Worm (Caenorhabditis elegans) whole organism, L3 larva: ENCODE results near the gene cpna-5.
A peak's percentile ranks its signal among the peaks of the same experiment; 100 is the strongest.

ENCODE experiments used
- ZK546.5 ChIP-seq: sonication (generic microtip); optimal IDR thresholded peaks from 2 replicates; lab custom pipeline; 2017; ENCODE audit warnings: missing biosample characterization, missing genetic modification characterization
- ceh-28 ChIP-seq: fragments of 150-350 bp; optimal IDR thresholded peaks from 2 replicates; lab custom pipeline; 2014; ENCODE audit warnings: missing biosample characterization, missing genetic modification reagents, missing genetic modification characterization
- ceh-82 ChIP-seq: fragments of 150-350 bp; optimal IDR thresholded peaks from 2 replicates; lab custom pipeline; 2014; ENCODE audit warnings: missing biosample characterization, missing genetic modification characterization
- ceh-9 ChIP-seq: sonication (generic microtip); optimal IDR thresholded peaks from 2 replicates; lab custom pipeline; 2018; ENCODE audit warnings: missing biosample characterization, missing genetic modification characterization
- daf-12 ChIP-seq: fragments of 150-350 bp; optimal IDR thresholded peaks from 2 replicates; lab custom pipeline; 2014; ENCODE audit warnings: missing biosample characterization, missing genetic modification reagents, missing genetic modification characterization
- egl-5 ChIP-seq: fragments of 150-350 bp; optimal IDR thresholded peaks from 2 replicates; lab custom pipeline; 2017; ENCODE audit warnings: missing biosample characterization, missing genetic modification reagents, missing genetic modification characterization, inconsistent platforms
- elt-1 ChIP-seq: fragments of 150-350 bp; optimal IDR thresholded peaks from 2 replicates; lab custom pipeline; 2014; ENCODE audit warnings: missing biosample characterization, missing genetic modification characterization
- elt-2 ChIP-seq: sonication (generic microtip); optimal IDR thresholded peaks from 2 replicates; lab custom pipeline; 2016; ENCODE audit warnings: missing genetic modification reagents, mild to moderate bottlenecking, missing genetic modification characterization, missing compliant biosample characterization
- elt-3 ChIP-seq, 3 experiments: fragments of 150-350 bp in 1 of 3; sonication (generic microtip) in 2 of 3; optimal IDR thresholded peaks; 2 replicates in 2 of 3; 4 replicates in 1 of 3; lab custom pipeline; 2014 to 2017; ENCODE audit warnings: missing biosample characterization in 3 of 3, missing genetic modification characterization in 3 of 3
- fkh-10 ChIP-seq: sonication (generic microtip); optimal IDR thresholded peaks from 2 replicates; lab custom pipeline; 2017; ENCODE audit warnings: missing biosample characterization, missing genetic modification reagents, missing genetic modification characterization
- fos-1 ChIP-seq: fragments of 150-350 bp; optimal IDR thresholded peaks from 2 replicates; lab custom pipeline; 2014; ENCODE audit warnings: missing biosample characterization, missing genetic modification characterization
- hmg-11 ChIP-seq: sonication (generic microtip); optimal IDR thresholded peaks from 2 replicates; lab custom pipeline; 2016; ENCODE audit warnings: missing genetic modification characterization, missing compliant biosample characterization
- jun-1 ChIP-seq: fragments of 150-350 bp; optimal IDR thresholded peaks from 2 replicates; lab custom pipeline; 2014; ENCODE audit warnings: missing biosample characterization, missing genetic modification reagents, missing genetic modification characterization
- lin-15B ChIP-seq: fragments of 150-350 bp; optimal IDR thresholded peaks from 2 replicates; lab custom pipeline; 2014; ENCODE audit warnings: missing biosample characterization, missing genetic modification characterization
- lin-39 ChIP-seq: fragments of 150-350 bp; optimal IDR thresholded peaks from 2 replicates; lab custom pipeline; 2018; ENCODE audit warnings: missing biosample characterization, missing genetic modification reagents, missing genetic modification characterization
- mdl-1 ChIP-seq: fragments of 150-350 bp; optimal IDR thresholded peaks from 2 replicates; lab custom pipeline; 2014; ENCODE audit warnings: missing biosample characterization, missing genetic modification characterization
- nfya-1 ChIP-seq: sonication (generic microtip); optimal IDR thresholded peaks from 2 replicates; lab custom pipeline; 2017; ENCODE audit warnings: missing genetic modification characterization, mild to moderate bottlenecking, missing compliant biosample characterization, antibody characterized with exemption, moderate library complexity; ENCODE audit not compliant: insufficient read depth
- nhr-11 ChIP-seq: fragments of 150-350 bp; optimal IDR thresholded peaks from 2 replicates; lab custom pipeline; 2014; ENCODE audit warnings: missing biosample characterization, missing genetic modification characterization
- nhr-23 ChIP-seq: fragments of 150-350 bp; optimal IDR thresholded peaks from 2 replicates; lab custom pipeline; 2014; ENCODE audit warnings: missing biosample characterization, missing genetic modification reagents, missing genetic modification characterization
- nhr-237 ChIP-seq: fragments of 150-350 bp; optimal IDR thresholded peaks from 2 replicates; lab custom pipeline; 2014; ENCODE audit warnings: missing biosample characterization, missing genetic modification characterization
- nhr-25 ChIP-seq: sonication (generic microtip); optimal IDR thresholded peaks from 2 replicates; lab custom pipeline; 2017; ENCODE audit warnings: missing biosample characterization, missing genetic modification characterization
- nhr-43 ChIP-seq: sonication (generic microtip); optimal IDR thresholded peaks from 2 replicates; lab custom pipeline; 2016; ENCODE audit warnings: mild to moderate bottlenecking, missing genetic modification characterization, missing compliant biosample characterization; ENCODE audit not compliant: poor library complexity, severe bottlenecking
- nhr-67 ChIP-seq: fragments of 150-350 bp; optimal IDR thresholded peaks from 2 replicates; lab custom pipeline; 2014; ENCODE audit warnings: missing biosample characterization, missing genetic modification characterization
- nhr-76 ChIP-seq: fragments of 150-350 bp; sonication (generic microtip); optimal IDR thresholded peaks from 5 replicates; lab custom pipeline; 2014; ENCODE audit warnings: missing biosample characterization, missing genetic modification characterization
- nhr-77 ChIP-seq: fragments of 150-350 bp; optimal IDR thresholded peaks from 2 replicates; lab custom pipeline; 2014; ENCODE audit warnings: missing biosample characterization, missing genetic modification characterization
- pha-4 ChIP-seq: fragments of 150-350 bp; optimal IDR thresholded peaks from 2 replicates; lab custom pipeline; 2014; ENCODE audit warnings: missing biosample characterization, missing genetic modification reagents, missing genetic modification characterization
- sea-2 ChIP-seq: fragments of 150-350 bp; sonication (generic microtip); optimal IDR thresholded peaks from 4 replicates; lab custom pipeline; 2014; ENCODE audit warnings: missing biosample characterization, missing genetic modification reagents, missing genetic modification characterization
- skn-1 ChIP-seq: fragments of 150-350 bp; optimal IDR thresholded peaks from 2 replicates; lab custom pipeline; 2014; ENCODE audit warnings: missing biosample characterization, missing genetic modification characterization
- snpc-4 ChIP-seq: fragments of 150-350 bp; optimal IDR thresholded peaks from 2 replicates; lab custom pipeline; 2014; ENCODE audit warnings: missing biosample characterization, missing genetic modification characterization
- tbx-2 ChIP-seq: sonication (generic microtip); optimal IDR thresholded peaks from 2 replicates; lab custom pipeline; 2016; ENCODE audit warnings: mild to moderate bottlenecking, missing genetic modification characterization, missing compliant biosample characterization
- unc-39 ChIP-seq: sonication (generic microtip); optimal IDR thresholded peaks from 4 replicates; lab custom pipeline; 2017; ENCODE audit warnings: missing biosample characterization, missing genetic modification characterization
- zag-1 ChIP-seq: fragments of 150-350 bp; optimal IDR thresholded peaks from 2 replicates; lab custom pipeline; 2014; ENCODE audit warnings: missing biosample characterization, missing genetic modification characterization
- ztf-11 ChIP-seq: fragments of 150-350 bp; optimal IDR thresholded peaks from 2 replicates; lab custom pipeline; 2014; ENCODE audit warnings: missing biosample characterization, missing genetic modification characterization
- ztf-4 ChIP-seq: fragments of 150-350 bp; optimal IDR thresholded peaks from 2 replicates; lab custom pipeline; 2014; ENCODE audit warnings: missing biosample characterization, missing genetic modification characterization

cpna-5 gene

ce11 chrII:7679499-7680012, 38.8 kb downstream of the cpna-5 start:
- TF ChIP-seq ztf-11 (no peak), ZK546.5 (tag; lab: Kevin White, UChicago) (no peak), fkh-10 (no peak), nhr-11 (tag; lab: Kevin White, UChicago) (no peak), nhr-25 (tag; lab: Kevin White, UChicago) (peak; percentile 81), nfya-1 (tag; lab: Kevin White, UChicago) (peak; percentile 4), ceh-9 (tag; lab: Kevin White, UChicago) (no peak)

DNA sequence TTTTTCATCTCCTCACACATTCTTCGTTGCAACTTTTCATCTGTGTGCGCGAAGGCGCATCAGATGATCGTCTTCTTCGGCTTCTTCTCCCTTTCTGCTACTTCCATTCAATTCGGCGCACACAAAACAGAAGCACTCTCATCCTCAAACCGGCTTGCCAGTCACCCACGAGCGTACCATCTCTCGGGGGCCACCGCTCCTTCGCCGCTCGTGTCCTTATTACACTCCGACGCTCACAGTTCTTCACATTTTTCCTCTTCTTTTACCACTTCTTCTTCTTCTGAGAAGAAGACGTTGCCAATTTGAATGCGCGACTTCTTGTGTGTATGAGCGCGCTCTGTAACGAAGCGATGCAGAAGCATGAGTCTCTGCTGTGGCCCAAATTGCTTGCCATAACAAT, 39.9 kb downstream of the cpna-5 start:
- TF ChIP-seq nhr-76 (no peak), nhr-25 (tag; lab: Kevin White, UChicago) (peak; percentile 60)

DNA sequence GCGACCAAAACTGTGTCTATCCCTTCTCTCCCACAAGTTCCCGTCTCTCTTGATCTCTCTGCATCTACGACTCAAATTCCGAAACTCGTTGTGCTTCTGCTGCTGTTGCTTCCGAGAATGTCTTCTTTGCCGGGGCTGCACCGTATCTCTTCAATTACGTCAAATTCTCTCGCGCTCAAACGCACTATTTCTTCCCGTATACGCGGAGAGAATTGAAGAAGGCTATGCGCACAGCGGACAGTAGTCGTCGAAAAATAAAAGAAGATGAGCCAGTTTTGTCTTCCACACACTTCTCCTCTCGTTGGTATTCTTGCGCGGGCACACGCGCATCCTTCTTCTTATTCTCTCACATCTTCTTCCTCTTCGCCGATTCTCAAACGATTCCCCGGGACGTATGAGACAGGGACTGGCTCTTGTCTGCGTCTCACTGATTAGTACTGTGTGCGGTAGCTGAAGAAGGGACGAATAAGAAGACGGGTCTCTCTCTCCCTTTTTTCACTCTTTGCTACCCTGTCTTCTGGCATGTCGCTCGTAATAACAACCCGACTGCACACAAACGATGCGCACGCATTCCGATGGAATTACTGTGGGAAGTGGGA, 42.0 kb downstream of the cpna-5 start:
- TF ChIP-seq nhr-23 (tag; lab: Kevin White, UChicago) = peak; percentile 38
- peak; percentile 47 for TF ChIP-seq nhr-43 (tag; lab: Kevin White, UChicago)
- no peak for TF ChIP-seq sea-2 (GFP tag; lab: Kevin White, UChicago)
- TF ChIP-seq, all 47 proteins: peak for 2

ce11 chrII:7675752-7676151, 42.6 kb downstream of the cpna-5 start:
- TF ChIP-seq elt-1 (tag; lab: Kevin White, UChicago) (no peak), egl-5 (tag; lab: Kevin White, UChicago) (no peak), ceh-9 (tag; lab: Kevin White, UChicago) (no peak), sea-2 (GFP tag; lab: Kevin White, UChicago) (no peak), ztf-4 (tag; lab: Kevin White, UChicago) (no peak)

- no peak for TF ChIP-seq nhr-43 (tag; lab: Kevin White, UChicago)
- TF ChIP-seq ztf-4 (tag; lab: Kevin White, UChicago) = no peak
- no peak for TF ChIP-seq nhr-237 (tag; lab: Kevin White, UChicago)
- TF ChIP-seq, all 47 proteins: peak for 0
These were observed 46.7 kb downstream of the cpna-5 start, which contains the start of gene lir-1 for ce11 chrII:7671705-7672104. Gene lir-1, plus strand, starts transcription at chrII:7672005.

DNA sequence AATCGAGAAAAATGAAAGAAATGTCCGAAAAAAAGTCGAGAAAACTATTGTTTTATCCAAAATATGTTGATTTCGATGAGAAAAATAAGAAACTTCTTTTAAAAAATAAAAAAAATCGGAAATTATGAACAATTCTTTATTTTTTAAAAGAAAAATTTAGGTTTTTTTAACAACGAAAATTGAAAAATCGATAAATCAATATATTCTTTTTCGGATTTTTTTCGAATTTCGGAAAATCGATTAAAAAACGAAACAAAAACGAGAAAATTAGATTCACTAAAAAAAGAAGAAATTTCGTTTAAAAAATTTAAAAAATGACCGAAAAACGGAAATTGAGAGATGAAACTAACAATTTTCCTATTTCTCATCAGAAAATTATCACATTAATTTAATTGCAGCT, 48.4 kb downstream of the cpna-5 start:
- TF ChIP-seq ceh-28 (tag; lab: Kevin White, UChicago) (peak; percentile 66), ceh-82 (no peak)
- TF ChIP-seq, all 47 proteins: peak for 1

ce11 chrII:7669409-7669808, 49.0 kb downstream of the cpna-5 start:
- TF ChIP-seq nhr-11 (tag; lab: Kevin White, UChicago) (no peak), nhr-67 (no peak), egl-5 (tag; lab: Kevin White, UChicago) (no peak), fkh-10 (peak; percentile 9), elt-1 (tag; lab: Kevin White, UChicago) (no peak), nhr-237 (tag; lab: Kevin White, UChicago) (no peak), ZK546.5 (tag; lab: Kevin White, UChicago) (no peak), hmg-11 (peak; percentile 74), unc-39 (tag; lab: Kevin White, UChicago) (no peak), fos-1 (no peak), nhr-77 (no peak), lin-39 (tag; lab: Kevin White, UChicago) (peak; percentile 58), daf-12 (tag; lab: Kevin White, UChicago) (no peak), tbx-2 (tag; lab: Kevin White, UChicago) (no peak), nhr-25 (tag; lab: Kevin White, UChicago) (peak; percentile 20), ceh-9 (tag; lab: Kevin White, UChicago) (no peak), pha-4 (tag; lab: Kevin White, UChicago) (peak; percentile 45), nhr-43 (tag; lab: Kevin White, UChicago) (no peak), zag-1 (tag; lab: Kevin White, UChicago) (no peak), jun-1 (tag; lab: Kevin White, UChicago) (no peak), nfya-1 (tag; lab: Kevin White, UChicago) (peak; percentile 71), elt-3 (tag; optimal IDR thresholded peaks at IDR 0.05; lab: Kevin White, UChicago) (no peak), lin-15B (peak; percentile 46), mdl-1 (tag; lab: Kevin White, UChicago) (no peak), snpc-4 (tag; lab: Kevin White, UChicago) (peak; percentile 66), skn-1 (tag; lab: Kevin White, UChicago) (no peak), elt-2 (tag; lab: Kevin White, UChicago) (peak; percentile 14)
- TF ChIP-seq, all 47 proteins: peak for 9
